Fruit fly (Drosophila melanogaster): ENCODE data around the gene CG42395.

DNA sequence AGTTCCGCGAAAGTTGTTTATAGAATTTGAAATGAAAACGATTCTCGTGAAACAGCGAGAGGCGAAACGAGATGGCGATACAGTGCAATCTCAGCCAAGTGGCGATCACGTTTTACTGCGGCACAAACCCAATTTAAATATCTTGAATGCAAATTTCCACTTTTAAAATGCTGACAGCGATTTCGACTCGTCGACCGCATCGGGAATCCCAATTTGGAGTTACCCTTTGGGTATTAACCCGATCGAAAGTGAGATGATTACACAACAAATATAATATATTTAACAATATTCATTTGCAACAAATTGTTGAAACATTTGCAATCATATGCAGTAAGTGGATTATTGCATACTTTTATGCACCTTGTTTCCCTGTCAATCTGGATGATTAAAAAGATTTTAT is 14.5 kb upstream of the CG42395 start:
- TF ChIP-seq pan (optimal IDR thresholded peaks at IDR 0.05) = no peak
- TF ChIP-seq Abd-B (GFP tag; optimal IDR thresholded peaks at IDR 0.05) = no peak
- no peak for TF ChIP-seq Hnf4 (GFP tag; optimal IDR thresholded peaks at IDR 0.05)
- no peak for TF ChIP-seq sv (GFP tag; optimal IDR thresholded peaks at IDR 0.05)
- TF ChIP-seq ey (GFP tag; optimal IDR thresholded peaks at IDR 0.05) = no peak
- no peak for TF ChIP-seq Hr83 (GFP tag; optimal IDR thresholded peaks at IDR 0.05; ENCODE audit: poor library complexity, severe bottlenecking)
- TF ChIP-seq jim (GFP tag; optimal IDR thresholded peaks at IDR 0.05) = no peak
- no peak for TF ChIP-seq HLH106 (tag; optimal IDR thresholded peaks at IDR 0.05)
- no peak for TF ChIP-seq dsf (GFP tag; optimal IDR thresholded peaks at IDR 0.05; ENCODE audit: borderline replicate concordance)
- no peak for TF ChIP-seq Dif (GFP tag; optimal IDR thresholded peaks at IDR 0.05; ENCODE audit: partially characterized antibody)

Data from whole organism, wandering third instar larva.